Worm (Caenorhabditis elegans): Measurements from ENCODE around the gene Y66D12A.21.
A peak's percentile ranks its signal among the peaks of the same experiment; 100 is the strongest.

The Y66D12A.21 gene

DNA sequence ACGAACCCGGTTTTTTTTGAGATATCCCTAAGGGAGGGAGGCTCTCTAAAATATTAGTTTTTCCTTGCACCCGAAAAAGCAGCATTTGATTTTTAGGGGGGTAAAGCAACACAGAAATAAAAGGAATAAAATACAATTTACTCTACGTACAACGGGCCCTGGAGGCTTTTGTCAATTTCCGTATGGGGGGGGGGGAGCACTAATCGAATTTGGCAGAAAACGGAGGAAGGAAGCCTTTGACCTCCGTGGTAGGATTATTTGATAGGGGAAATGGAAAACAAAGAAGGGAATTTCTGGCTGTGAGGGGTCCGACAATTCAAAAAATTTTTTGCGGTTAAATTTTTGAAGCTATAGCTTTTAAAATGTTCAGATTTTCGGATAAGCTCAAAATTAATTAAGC, 47.2 kb downstream of the Y66D12A.21 start:
- TF ChIP-seq ham-2 (GFP tag; optimal IDR thresholded peaks at IDR 0.05) (no peak), ceh-83 (GFP tag; optimal IDR thresholded peaks at IDR 0.05) (peak; percentile 41), sptf-1 (tag; optimal IDR thresholded peaks at IDR 0.05) (peak; percentile 24), ces-1 (GFP tag; optimal IDR thresholded peaks at IDR 0.05) (peak; percentile 87)

DNA sequence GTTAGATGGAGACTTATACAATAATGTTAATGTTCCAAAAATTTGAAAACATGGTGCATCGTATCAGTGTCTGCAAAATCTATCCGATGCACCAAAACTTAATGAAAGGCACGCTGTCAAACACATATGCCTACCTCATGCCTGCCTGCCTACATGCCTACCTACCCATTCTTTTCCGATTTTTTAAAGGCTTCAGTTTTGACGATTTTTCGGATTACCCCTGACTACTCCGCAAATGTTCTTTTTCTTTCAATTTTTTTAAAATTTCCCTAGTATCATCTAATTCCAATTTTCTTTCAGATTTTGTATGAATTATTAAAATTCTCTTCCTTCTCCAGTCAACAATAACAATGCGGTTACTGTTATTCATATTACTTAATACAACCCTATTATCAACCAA, 48.5 kb downstream of the Y66D12A.21 start, which contains the start of gene plr-1:
plr-1 (plus strand) TSS at position 301 of the 400 bp plus-strand sequence.
- TF ChIP-seq sem-2 (GFP tag; optimal IDR thresholded peaks at IDR 0.05) (no peak), ces-1 (GFP tag; optimal IDR thresholded peaks at IDR 0.05) (peak; percentile 44)

DNA sequence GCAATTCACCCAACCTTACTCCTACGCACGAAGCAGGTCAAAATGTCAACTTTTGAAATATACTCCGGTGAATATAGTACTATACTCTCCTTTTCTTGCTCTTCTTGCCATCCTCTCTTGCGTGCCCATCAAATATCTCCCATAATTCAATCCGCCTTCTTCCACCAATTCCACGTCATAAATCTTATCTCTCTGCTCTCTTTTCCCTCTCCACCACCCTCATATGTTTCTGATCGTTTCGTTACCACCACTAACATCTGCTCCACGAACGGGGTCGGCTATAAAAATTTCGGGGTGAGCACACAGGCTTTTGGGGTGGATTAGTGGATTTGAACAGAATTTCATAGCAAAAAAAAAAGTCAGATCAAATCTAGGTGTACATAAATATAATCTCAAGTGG, 51.1 kb downstream of the Y66D12A.21 start:
- TF ChIP-seq nhr-76 (tag; optimal IDR thresholded peaks at IDR 0.05) (no peak), lsy-2 (tag; optimal IDR thresholded peaks at IDR 0.05) (no peak), mls-2 (tag; optimal IDR thresholded peaks at IDR 0.05) (no peak), mab-5 (tag; optimal IDR thresholded peaks at IDR 0.05) (peak; percentile 45), unc-39 (tag; optimal IDR thresholded peaks at IDR 0.05) (no peak), nhr-2 (tag; optimal IDR thresholded peaks at IDR 0.05) (no peak), unc-62 (GFP tag; optimal IDR thresholded peaks at IDR 0.05) (peak; percentile 19), sptf-1 (tag; optimal IDR thresholded peaks at IDR 0.05) (no peak), ceh-83 (GFP tag; optimal IDR thresholded peaks at IDR 0.05) (no peak)

Data from whole organism, mixed stage, embryonic.